Worm (Caenorhabditis elegans): ENCODE measurements around the gene K12B6.9.
A peak's percentile ranks its signal among the peaks of the same experiment; 100 is the strongest.

The K12B6.9 gene

ce11 chrV:6328897-6329296 lies 36.4 kb upstream of the K12B6.9 start, which contains the start of gene T28C12.2 (continued):
- no peak for TF ChIP-seq F49E8.2 (tag; optimal IDR thresholded peaks at IDR 0.05; ENCODE audit: insufficient read depth)

ce11 chrV:6326980-6327379 lies 34.5 kb upstream of the K12B6.9 start, which contains the start of gene fbxa-202:
Gene fbxa-202, plus strand, starts transcription at chrV:6327280.
- TF ChIP-seq tlf-1 (GFP tag; optimal IDR thresholded peaks at IDR 0.05) = no peak
- no peak for TF ChIP-seq hrde-1 (tag; optimal IDR thresholded peaks at IDR 0.05; ENCODE audit: borderline replicate concordance)
- no peak for TF ChIP-seq snpc-1.3 (tag; optimal IDR thresholded peaks at IDR 0.05; ENCODE audit: insufficient read depth)
- no peak for TF ChIP-seq ztf-28 (GFP tag; IDR thresholded peaks at IDR 0.05)
- no peak for TF ChIP-seq ztf-18 (tag; optimal IDR thresholded peaks at IDR 0.05)
- no peak for TF ChIP-seq athp-1 (tag; optimal IDR thresholded peaks at IDR 0.05)
- TF ChIP-seq hmg-1.2 (GFP tag; IDR thresholded peaks at IDR 0.05) = no peak
- TF ChIP-seq madf-6 (GFP tag; IDR thresholded peaks at IDR 0.05) = no peak
- TF ChIP-seq lsy-27 (tag; optimal IDR thresholded peaks at IDR 0.05; ENCODE audit: borderline replicate concordance, insufficient read depth) = no peak
- TF ChIP-seq F52B5.7 (tag; optimal IDR thresholded peaks at IDR 0.05) = no peak

- TF ChIP-seq ekl-4 (GFP tag; IDR thresholded peaks at IDR 0.05) (peak; percentile 62; the same call in 1 of the 2 replicates), ama-1 (optimal IDR thresholded peaks at IDR 0.05) (peak; percentile 50), ama-1 (GFP tag; optimal IDR thresholded peaks at IDR 0.05) (no peak), bed-1 (GFP tag; IDR thresholded peaks at IDR 0.05) (0 out of 2 replicates have a peak, but pooled peaks have one; percentile 14), ztf-3 (GFP tag; optimal IDR thresholded peaks at IDR 0.05) (peak; percentile 50), lin-35 (GFP tag; optimal IDR thresholded peaks at IDR 0.05) (peak in 1 of 3 experiments; percentile 34), aptf-2 (GFP tag; conservative IDR thresholded peaks at IDR 0.05) (no peak), ceh-100 (GFP tag; IDR thresholded peaks at IDR 0.05) (no peak), atf-7 (tag; optimal IDR thresholded peaks at IDR 0.05) (peak; percentile 47), B0261.1 (tag; optimal IDR thresholded peaks at IDR 0.05) (no peak), tbp1 (GFP tag; optimal IDR thresholded peaks at IDR 0.05) (no peak), Y53G8AR.9 (GFP tag; conservative IDR thresholded peaks at IDR 0.05) (peak; percentile 72; the same call in 1 of the 2 replicates), dox-1 (GFP tag; IDR thresholded peaks at IDR 0.05) (peak; percentile 46), ztf-26 (tag; optimal IDR thresholded peaks at IDR 0.05) (peak; percentile 66), F10E7.11 (tag; optimal IDR thresholded peaks at IDR 0.05) (peak; percentile 29), hlh-26 (GFP tag; conservative IDR thresholded peaks at IDR 0.05) (no peak), B0336.3 (GFP tag; IDR thresholded peaks at IDR 0.05) (peak; percentile 83), nfya-2 (GFP tag; IDR thresholded peaks at IDR 0.05) (no peak), cebp-1 (GFP tag; IDR thresholded peaks at IDR 0.05) (0 out of 2 replicates have a peak, but pooled peaks have one; percentile 19), cebp-1 (tag; optimal IDR thresholded peaks at IDR 0.05) (peak; percentile 27), chd-7 (tag; optimal IDR thresholded peaks at IDR 0.05) (peak; percentile 28), hmg-1.2 (GFP tag; IDR thresholded peaks at IDR 0.05) (peak; percentile 10; the same call in 1 of the 2 replicates), K11D2.4 (GFP tag; IDR thresholded peaks at IDR 0.05) (peak; percentile 9; the same call in 1 of the 2 replicates), dpff-1 (tag; optimal IDR thresholded peaks at IDR 0.05) (peak; percentile 16), repo-1 (tag; optimal IDR thresholded peaks at IDR 0.05) (peak; percentile 92), somi-1 (GFP tag; optimal IDR thresholded peaks at IDR 0.05) (peak; percentile 71), athp-1 (tag; optimal IDR thresholded peaks at IDR 0.05) (peak; percentile 24), lin-26 (GFP tag; IDR thresholded peaks at IDR 0.05) (peak; percentile 86), hlh-12 (tag; optimal IDR thresholded peaks at IDR 0.05) (no peak), nfyb-1 (GFP tag; IDR thresholded peaks at IDR 0.05) (peak; percentile 71; the same call in 1 of the 2 replicates), B0019.2 (GFP tag; conservative IDR thresholded peaks at IDR 0.05) (no peak), C06A6.2 (GFP tag; conservative IDR thresholded peaks at IDR 0.05) (0 out of 2 replicates have a peak, but pooled peaks have one; percentile 25)
Measured at ce11 chrV:6326394-6326793, 33.9 kb upstream of the K12B6.9 start.
